Fruit fly (Drosophila melanogaster): ENCODE measurements around the gene RpS17.

- TF ChIP-seq CG8478 (optimal IDR thresholded peaks at IDR 0.05) (no peak), CTCF (optimal IDR thresholded peaks at IDR 0.05) (no peak)
Measured at dm6 chr3L:9384445-9385079, 45.1 kb downstream of the RpS17 start.
